Worm (Caenorhabditis elegans): Measurements from ENCODE around the gene AH6.3.

ce11 chrII:9507181-9507580 lies 11.7 kb upstream of the AH6.3 start, which contains the start of gene gcy-3:
- TF ChIP-seq ztf-11 (tag; optimal IDR thresholded peaks at IDR 0.05) (no peak), lsy-2 (tag; optimal IDR thresholded peaks at IDR 0.05) (no peak), M03D4.4 (tag; optimal IDR thresholded peaks at IDR 0.05) (no peak)
